Fruit fly (Drosophila melanogaster): ENCODE data around the gene Tgt.

Tgt gene

dm6 chr2L:1230691-1231090, 46.8 kb downstream of the Tgt start:
- TF ChIP-seq usp (GFP tag; optimal IDR thresholded peaks at IDR 0.05) (no peak), pan (optimal IDR thresholded peaks at IDR 0.05) (no peak), CG8478 (optimal IDR thresholded peaks at IDR 0.05) (no peak), EcR (GFP tag; optimal IDR thresholded peaks at IDR 0.05) (no peak), Dll (optimal IDR thresholded peaks at IDR 0.05) (no peak), psq (optimal IDR thresholded peaks at IDR 0.05) (no peak)

Data from whole organism.